Fruit fly (Drosophila melanogaster) whole organism: ENCODE measurements around the gene Tet.

Experiments used
- CG8478 ChIP-seq: fragments of >200 bp; optimal IDR thresholded peaks from 2 replicates; lab custom pipeline; 2018; ENCODE audit warnings: inconsistent platforms
- Dll ChIP-seq: fragments of >200 bp; optimal IDR thresholded peaks from 2 replicates; lab custom pipeline; 2017
- EcR ChIP-seq, 2 experiments: fragments of >200 bp; optimal IDR thresholded peaks; 2 replicates each; lab custom pipeline; 2017; ENCODE audit warnings: missing biosample characterization in 2 of 2, missing genetic modification characterization in 2 of 2, missing genetic modification reagents in 2 of 2
- pan ChIP-seq: fragments of >200 bp; optimal IDR thresholded peaks from 2 replicates; lab custom pipeline; 2017
- psq ChIP-seq: fragments of >200 bp; optimal IDR thresholded peaks from 2 replicates; lab custom pipeline; 2017
- usp ChIP-seq: fragments of >200 bp; optimal IDR thresholded peaks from 2 replicates; lab custom pipeline; 2017; ENCODE audit warnings: missing biosample characterization, missing genetic modification characterization, mixed read lengths

Gene Tet

dm6 chr3L:2888150-2888549 lies 9.2 kb upstream of the Tet start:
- TF ChIP-seq psq (lab: Kevin White, UChicago): no peak
- TF ChIP-seq EcR (GFP tag; optimal IDR thresholded peaks at IDR 0.05; lab: Kevin White, UChicago): no peak
- TF ChIP-seq CG8478 (lab: Kevin White, UChicago): no peak
- TF ChIP-seq usp: no peak
- TF ChIP-seq Dll: no peak
- no peak for TF ChIP-seq pan

- TF ChIP-seq Dll (no peak), usp (no peak), psq (lab: Kevin White, UChicago) (no peak), EcR (GFP tag; optimal IDR thresholded peaks at IDR 0.05; lab: Kevin White, UChicago) (no peak), pan (no peak), CG8478 (lab: Kevin White, UChicago) (no peak)
Observed at dm6 chr3L:2887399-2887798, 8.4 kb upstream of the Tet start.

dm6 chr3L:2885568-2885967 lies 6.6 kb upstream of the Tet start:
- TF ChIP-seq EcR (GFP tag; optimal IDR thresholded peaks at IDR 0.05; lab: Kevin White, UChicago) (no peak), Dll (no peak), psq (lab: Kevin White, UChicago) (no peak), usp (no peak), pan (no peak), CG8478 (lab: Kevin White, UChicago) (no peak)

- TF ChIP-seq EcR (GFP tag; optimal IDR thresholded peaks at IDR 0.05; lab: Kevin White, UChicago): no peak
- no peak for TF ChIP-seq psq (lab: Kevin White, UChicago)
- no peak for TF ChIP-seq CG8478 (lab: Kevin White, UChicago)
- TF ChIP-seq usp: no peak
- TF ChIP-seq Dll: no peak
Observed at dm6 chr3L:2884404-2884803, 5.4 kb upstream of the Tet start.

- TF ChIP-seq EcR (GFP tag; optimal IDR thresholded peaks at IDR 0.05; lab: Kevin White, UChicago) (no peak), Dll (no peak), usp (no peak), pan (no peak), psq (lab: Kevin White, UChicago) (no peak), CG8478 (lab: Kevin White, UChicago) (no peak)
Observed at dm6 chr3L:2882328-2882727, 3.4 kb upstream of the Tet start.

- TF ChIP-seq Dll (no peak), pan (no peak), usp (no peak), psq (lab: Kevin White, UChicago) (no peak), CG8478 (lab: Kevin White, UChicago) (no peak), EcR (GFP tag; optimal IDR thresholded peaks at IDR 0.05; lab: Kevin White, UChicago) (no peak)
Observed at dm6 chr3L:2881582-2881981, 2.6 kb upstream of the Tet start.

- TF ChIP-seq CG8478 (lab: Kevin White, UChicago) (no peak), EcR (GFP tag; optimal IDR thresholded peaks at IDR 0.05; lab: Kevin White, UChicago) (no peak), pan (no peak), psq (lab: Kevin White, UChicago) (no peak), usp (no peak), Dll (no peak)
Observed at dm6 chr3L:2879827-2880131, 821 bp upstream of the Tet start.

- TF ChIP-seq CG8478 (lab: Kevin White, UChicago) (no peak), Dll (no peak), psq (lab: Kevin White, UChicago) (no peak), pan (no peak), usp (no peak), EcR (GFP tag; optimal IDR thresholded peaks at IDR 0.05; lab: Kevin White, UChicago) (no peak)
Observed at dm6 chr3L:2874031-2874430, 4.9 kb downstream of the Tet start.

dm6 chr3L:2873059-2873458 lies 5.9 kb downstream of the Tet start:
- TF ChIP-seq CG8478 (lab: Kevin White, UChicago) (no peak), psq (lab: Kevin White, UChicago) (no peak), usp (no peak), pan (no peak), Dll (no peak), EcR (GFP tag; optimal IDR thresholded peaks at IDR 0.05; lab: Kevin White, UChicago) (no peak)

dm6 chr3L:2871155-2871554 lies 7.8 kb downstream of the Tet start:
- TF ChIP-seq EcR (GFP tag; optimal IDR thresholded peaks at IDR 0.05; lab: Kevin White, UChicago) (no peak), psq (lab: Kevin White, UChicago) (no peak), pan (no peak), CG8478 (lab: Kevin White, UChicago) (no peak), Dll (no peak), usp (no peak)

- TF ChIP-seq usp: no peak
- TF ChIP-seq pan: no peak
- no peak for TF ChIP-seq psq (lab: Kevin White, UChicago)
Observed at dm6 chr3L:2868695-2869444, 10.1 kb downstream of the Tet start.

- TF ChIP-seq usp (no peak), CG8478 (lab: Kevin White, UChicago) (no peak), EcR (GFP tag; optimal IDR thresholded peaks at IDR 0.05; lab: Kevin White, UChicago) (no peak), pan (no peak), psq (lab: Kevin White, UChicago) (no peak), Dll (no peak)
Observed at dm6 chr3L:2867447-2868203, 11.3 kb downstream of the Tet start.

- TF ChIP-seq usp (no peak), EcR (GFP tag; optimal IDR thresholded peaks at IDR 0.05; lab: Kevin White, UChicago) (no peak), pan (no peak), Dll (no peak), psq (lab: Kevin White, UChicago) (no peak), CG8478 (lab: Kevin White, UChicago) (no peak)
Observed at dm6 chr3L:2866843-2867242, 12.1 kb downstream of the Tet start.
